Worm (Caenorhabditis elegans): ENCODE data around the gene pqn-8.

Gene pqn-8

DNA sequence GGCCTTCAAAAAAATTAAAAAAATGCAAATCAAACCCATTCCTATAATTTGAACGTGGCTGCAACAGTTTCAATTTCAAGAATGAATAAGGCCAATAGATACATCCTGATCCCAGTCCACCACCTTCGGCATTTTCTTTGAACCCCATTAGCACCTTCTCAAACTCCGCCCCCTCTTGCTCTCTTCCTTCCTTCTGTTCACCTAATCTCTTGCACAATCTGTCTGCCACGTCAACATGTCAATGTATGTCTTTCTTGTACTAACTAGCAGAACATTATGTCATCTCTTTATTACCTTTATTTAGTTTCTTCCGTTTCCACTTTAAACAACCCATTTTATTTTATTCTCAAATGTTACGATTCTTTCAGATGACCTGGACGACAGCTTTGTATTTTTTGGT lies 4.3 kb downstream of the pqn-8 start, which contains the start of gene C05B5.4:
TSS of gene C05B5.4 (plus strand) at position 351 of the 400 bp plus-strand sequence.
- peak; percentile 84 for TF ChIP-seq nhr-2 (tag; optimal IDR thresholded peaks at IDR 0.05)
- TF ChIP-seq elt-3 (tag; optimal IDR thresholded peaks at IDR 0.05), result no peak
- TF ChIP-seq mab-5 (tag; optimal IDR thresholded peaks at IDR 0.05), result no peak
- no peak for TF ChIP-seq ceh-83 (GFP tag; optimal IDR thresholded peaks at IDR 0.05)
- no peak for TF ChIP-seq nhr-237 (tag; optimal IDR thresholded peaks at IDR 0.05)
- TF ChIP-seq lsy-2 (tag; optimal IDR thresholded peaks at IDR 0.05), result no peak
- TF ChIP-seq snpc-4 (tag; optimal IDR thresholded peaks at IDR 0.05), result no peak
- no peak for TF ChIP-seq unc-120 (tag; optimal IDR thresholded peaks at IDR 0.05; ENCODE audit: poor library complexity, severe bottlenecking)
- TF ChIP-seq zip-8 (tag; optimal IDR thresholded peaks at IDR 0.05), result peak; percentile 23
- no peak for TF ChIP-seq blmp-1 (tag; optimal IDR thresholded peaks at IDR 0.05)
- TF ChIP-seq M03D4.4 (tag; optimal IDR thresholded peaks at IDR 0.05), result no peak
- TF ChIP-seq cnd-1 (tag; optimal IDR thresholded peaks at IDR 0.05), result no peak

DNA sequence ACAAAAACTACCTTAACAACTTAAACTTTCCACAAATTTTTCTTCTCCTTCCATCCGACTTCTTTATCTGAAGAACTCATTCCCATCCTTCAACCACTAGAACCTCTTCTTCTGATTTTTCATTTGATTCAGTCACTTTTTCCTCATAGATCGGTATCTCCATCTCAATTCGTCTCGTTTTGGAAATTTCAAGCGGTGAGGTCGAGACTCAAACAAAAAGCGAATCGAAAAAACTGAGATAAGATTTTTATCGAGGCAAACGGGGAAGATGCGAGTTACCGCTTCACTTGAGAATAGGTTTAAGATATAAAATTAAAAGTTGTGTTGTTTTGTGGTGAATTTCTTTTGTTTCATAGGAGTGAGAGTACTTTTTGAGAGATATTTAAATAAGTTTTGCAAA lies 6.5 kb downstream of the pqn-8 start:
- TF ChIP-seq mep-1 (tag; optimal IDR thresholded peaks at IDR 0.05), result no peak
- no peak for TF ChIP-seq elt-1 (tag; optimal IDR thresholded peaks at IDR 0.05; ENCODE audit: borderline replicate concordance, insufficient read depth)
- no peak for TF ChIP-seq hlh-1 (tag; optimal IDR thresholded peaks at IDR 0.05)
- no peak for TF ChIP-seq ham-2 (GFP tag; optimal IDR thresholded peaks at IDR 0.05)
- no peak for TF ChIP-seq tbx-8 (GFP tag; optimal IDR thresholded peaks at IDR 0.05)
- TF ChIP-seq elt-3 (tag; optimal IDR thresholded peaks at IDR 0.05), result no peak
- no peak for TF ChIP-seq snpc-4 (tag; optimal IDR thresholded peaks at IDR 0.05)
- no peak for TF ChIP-seq lsy-2 (tag; optimal IDR thresholded peaks at IDR 0.05)
- TF ChIP-seq bed-3 (GFP tag; optimal IDR thresholded peaks at IDR 0.05), result no peak
- TF ChIP-seq flh-1 (GFP tag; optimal IDR thresholded peaks at IDR 0.05), result no peak
- TF ChIP-seq mab-5 (tag; optimal IDR thresholded peaks at IDR 0.05), result no peak
- no peak for TF ChIP-seq nhr-2 (tag; optimal IDR thresholded peaks at IDR 0.05)
- no peak for TF ChIP-seq nhr-76 (tag; optimal IDR thresholded peaks at IDR 0.05)
- TF ChIP-seq drap-1 (GFP tag; optimal IDR thresholded peaks at IDR 0.05), result no peak
- no peak for TF ChIP-seq ceh-83 (GFP tag; optimal IDR thresholded peaks at IDR 0.05)
- no peak for TF ChIP-seq M03D4.4 (tag; optimal IDR thresholded peaks at IDR 0.05)
- no peak for TF ChIP-seq sem-2 (GFP tag; optimal IDR thresholded peaks at IDR 0.05)
- no peak for TF ChIP-seq nhr-12 (tag; optimal IDR thresholded peaks at IDR 0.05)
- no peak for TF ChIP-seq blmp-1 (tag; optimal IDR thresholded peaks at IDR 0.05)

DNA sequence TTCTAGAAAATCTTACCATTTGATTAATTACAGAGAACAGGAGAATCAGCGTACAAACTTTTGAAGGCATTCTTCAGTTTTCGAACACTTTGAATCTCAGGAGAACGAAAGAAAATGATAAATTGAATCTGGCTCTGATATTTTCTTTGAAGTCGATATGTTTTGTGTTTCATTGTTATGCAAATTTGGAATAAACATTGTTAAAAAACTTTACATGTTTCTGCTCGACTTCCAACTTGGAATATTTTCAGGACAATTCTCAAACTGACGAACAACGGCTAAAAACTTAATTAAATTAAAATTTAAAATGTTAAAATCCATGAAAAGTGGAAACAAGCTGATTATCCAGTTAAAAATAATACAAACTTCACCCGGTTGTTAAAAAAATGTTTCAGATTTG lies 9.4 kb downstream of the pqn-8 start, which contains the start of gene C05B5.1:
TSS of gene C05B5.1 (minus strand) at position 101 of the 400 bp plus-strand sequence.
- TF ChIP-seq pha-4 (tag; optimal IDR thresholded peaks at IDR 0.05) (no peak), flh-1 (GFP tag; optimal IDR thresholded peaks at IDR 0.05) (no peak), mep-1 (tag; optimal IDR thresholded peaks at IDR 0.05) (no peak), ceh-83 (GFP tag; optimal IDR thresholded peaks at IDR 0.05) (no peak), drap-1 (GFP tag; optimal IDR thresholded peaks at IDR 0.05) (no peak), nhr-237 (tag; optimal IDR thresholded peaks at IDR 0.05) (no peak), snpc-4 (tag; optimal IDR thresholded peaks at IDR 0.05) (no peak)

DNA sequence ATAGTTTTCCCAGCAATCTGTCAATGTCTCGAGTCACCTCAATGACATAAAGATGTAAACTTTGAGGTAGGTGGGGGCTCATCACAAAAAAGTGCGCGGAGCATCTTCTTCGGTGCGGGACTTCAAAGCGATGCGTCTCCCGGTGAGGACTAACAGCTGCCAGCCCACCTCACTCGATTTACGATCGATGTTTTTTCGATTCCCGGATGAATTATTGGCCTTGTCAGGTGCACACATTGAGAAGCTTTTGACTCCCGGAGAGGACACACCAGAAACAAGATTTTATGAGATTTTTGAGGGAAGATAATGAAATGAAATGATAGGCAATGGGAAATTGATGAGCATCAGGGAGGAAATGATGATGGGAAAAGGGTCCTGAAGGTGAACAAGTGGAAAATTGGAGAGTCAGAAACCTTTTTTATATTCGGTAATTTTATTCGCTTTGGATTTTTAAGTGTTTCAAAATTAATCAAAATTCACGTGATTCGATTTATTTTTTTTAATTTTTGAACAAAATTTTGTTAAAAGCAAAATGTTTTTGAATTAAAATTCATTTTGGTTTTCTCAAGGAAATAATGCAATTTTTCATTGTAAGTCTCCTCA lies 10.9 kb downstream of the pqn-8 start, which contains the start of gene C05B5.12:
TSS of gene C05B5.12 (plus strand) at position 553 of the 603 bp plus-strand sequence.
- TF ChIP-seq unc-62 (GFP tag; optimal IDR thresholded peaks at IDR 0.05) (peak; percentile 81), unc-120 (tag; optimal IDR thresholded peaks at IDR 0.05; ENCODE audit: poor library complexity, severe bottlenecking) (peak; percentile 88), ceh-83 (GFP tag; optimal IDR thresholded peaks at IDR 0.05) (no peak), mep-1 (tag; optimal IDR thresholded peaks at IDR 0.05) (no peak), ceh-43 (GFP tag; optimal IDR thresholded peaks at IDR 0.05) (no peak), mab-5 (tag; optimal IDR thresholded peaks at IDR 0.05) (peak; percentile 7), hlh-1 (tag; optimal IDR thresholded peaks at IDR 0.05) (peak; percentile 92)

DNA sequence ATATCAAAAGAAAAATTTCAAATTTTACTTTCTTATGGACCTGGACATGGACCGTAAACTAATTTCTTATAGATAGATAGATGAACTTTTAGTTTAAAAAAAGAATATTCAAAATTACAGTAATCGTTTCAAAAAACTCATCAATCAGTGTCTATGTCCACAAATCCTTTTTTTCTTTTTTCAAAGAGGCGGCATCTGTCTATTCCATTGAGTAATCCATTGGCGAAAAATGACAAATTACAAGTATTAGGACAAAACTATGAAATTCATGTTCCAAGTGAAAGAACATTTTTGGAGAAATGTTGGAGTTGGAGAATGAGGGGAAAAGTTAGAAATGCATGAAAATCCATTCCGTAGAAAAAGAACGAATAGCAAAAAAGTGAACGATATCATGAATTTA lies 12.2 kb downstream of the pqn-8 start:
- TF ChIP-seq tbx-8 (GFP tag; optimal IDR thresholded peaks at IDR 0.05) (no peak), cnd-1 (tag; optimal IDR thresholded peaks at IDR 0.05) (no peak), nhr-2 (tag; optimal IDR thresholded peaks at IDR 0.05) (no peak), lsy-2 (tag; optimal IDR thresholded peaks at IDR 0.05) (no peak), unc-39 (tag; optimal IDR thresholded peaks at IDR 0.05) (no peak), ceh-39 (tag; optimal IDR thresholded peaks at IDR 0.05) (no peak), mls-2 (tag; optimal IDR thresholded peaks at IDR 0.05) (no peak), unc-62 (GFP tag; optimal IDR thresholded peaks at IDR 0.05) (no peak), zip-8 (tag; optimal IDR thresholded peaks at IDR 0.05) (no peak), elt-1 (tag; optimal IDR thresholded peaks at IDR 0.05; ENCODE audit: borderline replicate concordance, insufficient read depth) (no peak), ceh-83 (GFP tag; optimal IDR thresholded peaks at IDR 0.05) (no peak), blmp-1 (tag; optimal IDR thresholded peaks at IDR 0.05) (no peak), ztf-11 (tag; optimal IDR thresholded peaks at IDR 0.05) (no peak), ham-2 (GFP tag; optimal IDR thresholded peaks at IDR 0.05) (no peak), bed-3 (GFP tag; optimal IDR thresholded peaks at IDR 0.05) (no peak), sem-2 (GFP tag; optimal IDR thresholded peaks at IDR 0.05) (no peak), ces-1 (GFP tag; optimal IDR thresholded peaks at IDR 0.05) (no peak), nhr-28 (tag; optimal IDR thresholded peaks at IDR 0.05) (no peak)

Data from whole organism, mixed stage, embryonic.